Worm (Caenorhabditis elegans) whole organism, L1 larva: ENCODE results near the gene R03G8.1.

Experiments
- C34B4.2 ChIP-seq: sonication (generic microtip); optimal IDR thresholded peaks from 2 replicates; lab custom pipeline; 2017; ENCODE audit warnings: mild to moderate bottlenecking, missing genetic modification characterization, missing compliant biosample characterization
- blmp-1 ChIP-seq: fragments of 150-350 bp; optimal IDR thresholded peaks from 2 replicates; lab custom pipeline; 2014; ENCODE audit warnings: missing biosample characterization, missing genetic modification characterization
- ceh-8 ChIP-seq: fragments of 200-800 bp; sonication (Bioruptor generic); optimal IDR thresholded peaks from 2 replicates; lab custom pipeline; 2018; ENCODE audit warnings: mild to moderate bottlenecking, missing genetic modification characterization, moderate library complexity, missing compliant biosample characterization
- ceh-82 ChIP-seq, 3 experiments: fragments of 150-350 bp in 1 of 3; sonication (generic microtip) in 2 of 3; optimal IDR thresholded peaks; 2 replicates each; lab custom pipeline; 2014 to 2017; ENCODE audit warnings: missing biosample characterization in 3 of 3, missing genetic modification characterization in 3 of 3
- dsc-1 ChIP-seq: sonication (generic microtip); optimal IDR thresholded peaks from 2 replicates; lab custom pipeline; 2016; ENCODE audit warnings: mild to moderate bottlenecking, missing genetic modification characterization, missing compliant biosample characterization
- efl-1 ChIP-seq, 4 experiments: fragments of 150-350 bp; optimal IDR thresholded peaks in 3 of 4; peaks in 1 of 4; 1 replicate in 1 of 4; 2 replicates in 3 of 4; lab custom pipeline; 2014; ENCODE audit warnings: missing biosample characterization in 2 of 4, missing genetic modification characterization in 2 of 4, missing genetic modification reagents in 2 of 4
- efl-3 ChIP-seq: fragments of 200-800 bp; sonication (Bioruptor generic); optimal IDR thresholded peaks from 2 replicates; lab custom pipeline; 2018; ENCODE audit warnings: mild to moderate bottlenecking, missing genetic modification characterization, missing compliant biosample characterization
- egl-13 ChIP-seq: sonication (generic microtip); optimal IDR thresholded peaks from 2 replicates; lab custom pipeline; 2016; ENCODE audit warnings: missing genotype, missing genetic modification reagents, missing genetic modification characterization, missing compliant biosample characterization
- elt-2 ChIP-seq: sonication (generic microtip); optimal IDR thresholded peaks from 2 replicates; lab custom pipeline; 2016; ENCODE audit warnings: missing genetic modification characterization, mild to moderate bottlenecking, inconsistent platforms, missing compliant biosample characterization, missing genetic modification reagents
- elt-3 ChIP-seq, 6 experiments: fragments of 150-350 bp in 1 of 6; sonication (generic microtip); optimal IDR thresholded peaks; 2 replicates each; lab custom pipeline; 2017 to 2018; ENCODE audit warnings: missing biosample characterization in 6 of 6, missing genetic modification characterization in 6 of 6, inconsistent platforms in 1 of 6
- fkh-10 ChIP-seq: sonication (generic microtip); optimal IDR thresholded peaks from 2 replicates; lab custom pipeline; 2017; ENCODE audit warnings: missing biosample characterization, missing genetic modification reagents, missing genetic modification characterization
- fkh-8 ChIP-seq: sonication (generic microtip); optimal IDR thresholded peaks from 2 replicates; lab custom pipeline; 2016; ENCODE audit warnings: mild to moderate bottlenecking, missing genetic modification characterization, missing compliant biosample characterization
- grh-1 ChIP-seq: fragments of 200-800 bp; sonication (Bioruptor generic); IDR thresholded peaks from 2 replicates; pipeline ENCODE4 v1.3.6; 2022; ENCODE audit warnings: missing genetic modification reagents, missing genetic modification characterization, missing compliant biosample characterization
- hlh-4 ChIP-seq: sonication (generic microtip); optimal IDR thresholded peaks from 2 replicates; lab custom pipeline; 2016; ENCODE audit warnings: mild to moderate bottlenecking, missing genetic modification characterization, missing compliant biosample characterization
- irx-1 ChIP-seq: sonication (generic microtip); optimal IDR thresholded peaks from 2 replicates; lab custom pipeline; 2016; ENCODE audit warnings: missing genetic modification characterization, missing compliant biosample characterization
- isw-1 ChIP-seq: fragments of 200-800 bp; sonication (Bioruptor generic); IDR thresholded peaks from 2 replicates; pipeline ENCODE4 v1.3.6; 2022; ENCODE audit warnings: missing genetic modification characterization, missing compliant biosample characterization
- jun-1 ChIP-seq: fragments of 150-350 bp; optimal IDR thresholded peaks from 2 replicates; lab custom pipeline; 2014; ENCODE audit warnings: missing biosample characterization, missing genetic modification reagents, missing genetic modification characterization
- lin-13 ChIP-seq: fragments of 150-350 bp; optimal IDR thresholded peaks from 2 replicates; lab custom pipeline; 2014; ENCODE audit warnings: missing biosample characterization, missing genetic modification reagents, missing genetic modification characterization
- lin-14 ChIP-seq: fragments of 200-800 bp; sonication (Bioruptor generic); optimal IDR thresholded peaks from 2 replicates; lab custom pipeline; 2018; ENCODE audit warnings: mild to moderate bottlenecking, missing genetic modification characterization, moderate library complexity, missing compliant biosample characterization
- lin-15B ChIP-seq: fragments of 150-350 bp; sonication (generic microtip); optimal IDR thresholded peaks from 3 replicates; lab custom pipeline; 2014; ENCODE audit warnings: missing biosample characterization, missing genetic modification characterization
- lin-39 ChIP-seq: fragments of 150-350 bp; optimal IDR thresholded peaks from 2 replicates; lab custom pipeline; 2014; ENCODE audit warnings: missing biosample characterization, missing genetic modification reagents, missing genetic modification characterization
- lsy-2 ChIP-seq, 2 experiments: fragments of 150-350 bp; optimal IDR thresholded peaks; 2 replicates each; lab custom pipeline; 2014; ENCODE audit warnings: missing biosample characterization in 2 of 2, missing genetic modification characterization in 2 of 2
- mdl-1 ChIP-seq, 2 experiments: fragments of 150-350 bp; optimal IDR thresholded peaks; 2 replicates each; lab custom pipeline; 2014 to 2017; ENCODE audit warnings: missing biosample characterization in 2 of 2, missing genetic modification characterization in 2 of 2, inconsistent platforms in 1 of 2
- mep-1 ChIP-seq: fragments of 150-350 bp; optimal IDR thresholded peaks from 2 replicates; lab custom pipeline; 2014; ENCODE audit warnings: missing biosample characterization, missing genetic modification characterization
- nhr-11 ChIP-seq: fragments of 150-350 bp; optimal IDR thresholded peaks from 2 replicates; lab custom pipeline; 2014; ENCODE audit warnings: missing biosample characterization, missing genetic modification characterization
- nhr-19 ChIP-seq: fragments of 200-800 bp; sonication (Bioruptor generic); conservative IDR thresholded peaks from 2 replicates; pipeline ENCODE4 v1.3.6; 2022; ENCODE audit warnings: missing genetic modification characterization, missing compliant biosample characterization
- nhr-20 ChIP-seq: sonication (generic microtip); optimal IDR thresholded peaks from 2 replicates; lab custom pipeline; 2016; ENCODE audit warnings: mild to moderate bottlenecking, missing genetic modification characterization, missing compliant biosample characterization
- nhr-71 ChIP-seq: sonication (generic microtip); optimal IDR thresholded peaks from 2 replicates; lab custom pipeline; 2016; ENCODE audit warnings: mild to moderate bottlenecking, missing genetic modification characterization, moderate library complexity, missing compliant biosample characterization
- nhr-77 ChIP-seq: fragments of 150-350 bp; optimal IDR thresholded peaks from 2 replicates; lab custom pipeline; 2014; ENCODE audit warnings: missing biosample characterization, missing genetic modification characterization
- nhr-84 ChIP-seq: sonication (generic microtip); optimal IDR thresholded peaks from 2 replicates; lab custom pipeline; 2017; ENCODE audit warnings: missing biosample characterization, missing genetic modification characterization
- nhr-85 ChIP-seq: sonication (generic microtip); peaks from one replicate; lab custom pipeline; 2016; ENCODE audit warnings: missing genetic modification characterization, inconsistent platforms, missing compliant biosample characterization
- nhr-90 ChIP-seq: sonication (generic microtip); optimal IDR thresholded peaks from 2 replicates; lab custom pipeline; 2016; ENCODE audit warnings: mild to moderate bottlenecking, missing genetic modification characterization, missing compliant biosample characterization; ENCODE audit not compliant: poor library complexity
- pag-3 ChIP-seq: sonication (generic microtip); optimal IDR thresholded peaks from 2 replicates; lab custom pipeline; 2017; ENCODE audit warnings: missing genetic modification characterization, mild to moderate bottlenecking, missing compliant biosample characterization, antibody characterized with exemption, borderline replicate concordance; ENCODE audit not compliant: insufficient read depth
- pax-3 ChIP-seq: fragments of 200-800 bp; sonication (Bioruptor generic); optimal IDR thresholded peaks from 2 replicates; lab custom pipeline; 2018; ENCODE audit warnings: mild to moderate bottlenecking, missing genetic modification characterization, moderate library complexity, missing compliant biosample characterization
- pqm-1 ChIP-seq: sonication (generic microtip); optimal IDR thresholded peaks from 3 replicates; lab custom pipeline; 2017; ENCODE audit warnings: missing biosample characterization, missing genetic modification characterization
- rnt-1 ChIP-seq: sonication (generic microtip); optimal IDR thresholded peaks from 2 replicates; lab custom pipeline; 2016; ENCODE audit warnings: mild to moderate bottlenecking, missing genetic modification characterization, moderate library complexity, missing compliant biosample characterization
- skn-1 ChIP-seq: fragments of 150-350 bp; optimal IDR thresholded peaks from 2 replicates; lab custom pipeline; 2014; ENCODE audit warnings: missing biosample characterization, missing genetic modification characterization
- snpc-4 ChIP-seq: fragments of 150-350 bp; optimal IDR thresholded peaks from 2 replicates; lab custom pipeline; 2014; ENCODE audit warnings: missing biosample characterization, missing genetic modification characterization
- snu-23 ChIP-seq: sonication (generic microtip); optimal IDR thresholded peaks from 2 replicates; lab custom pipeline; 2016; ENCODE audit warnings: missing genetic modification characterization, missing compliant biosample characterization
- sox-4 ChIP-seq: sonication (generic microtip); optimal IDR thresholded peaks from 2 replicates; lab custom pipeline; 2016; ENCODE audit warnings: missing genetic modification characterization, missing compliant biosample characterization
- sptf-1 ChIP-seq: fragments of 150-350 bp; optimal IDR thresholded peaks from 2 replicates; lab custom pipeline; 2014; ENCODE audit warnings: missing biosample characterization, missing genetic modification characterization
- swsn-7 ChIP-seq: sonication (generic microtip); optimal IDR thresholded peaks from 2 replicates; lab custom pipeline; 2016; ENCODE audit warnings: missing genetic modification characterization, missing compliant biosample characterization
- tlp-1 ChIP-seq: fragments of 150-350 bp; optimal IDR thresholded peaks from 2 replicates; lab custom pipeline; 2014; ENCODE audit warnings: missing biosample characterization, missing genetic modification characterization
- unc-130 ChIP-seq: fragments of 150-350 bp; optimal IDR thresholded peaks from 2 replicates; lab custom pipeline; 2017; ENCODE audit warnings: missing biosample characterization, missing genetic modification characterization, inconsistent platforms
- unc-30 ChIP-seq: sonication (generic microtip); optimal IDR thresholded peaks from 2 replicates; lab custom pipeline; 2017; ENCODE audit warnings: missing biosample characterization, missing genetic modification characterization
- unc-86 ChIP-seq: sonication (generic microtip); optimal IDR thresholded peaks from 2 replicates; lab custom pipeline; 2016; ENCODE audit warnings: missing genetic modification characterization, missing compliant biosample characterization
- vab-15 ChIP-seq: sonication (generic microtip); optimal IDR thresholded peaks from 2 replicates; lab custom pipeline; 2017; ENCODE audit warnings: missing genotype, mild to moderate bottlenecking, missing genetic modification characterization, missing compliant biosample characterization
- xbp-1 ChIP-seq: sonication (generic microtip); optimal IDR thresholded peaks from 2 replicates; lab custom pipeline; 2016; ENCODE audit warnings: missing genetic modification characterization, missing compliant biosample characterization
- zag-1 ChIP-seq: fragments of 150-350 bp; optimal IDR thresholded peaks from 2 replicates; lab custom pipeline; 2014; ENCODE audit warnings: missing biosample characterization, missing genetic modification characterization
- zip-4 ChIP-seq: fragments of 200-800 bp; sonication (Bioruptor generic); optimal IDR thresholded peaks from 2 replicates; lab custom pipeline; 2018; ENCODE audit warnings: mild to moderate bottlenecking, missing genetic modification characterization, moderate library complexity, missing compliant biosample characterization
- ztf-11 ChIP-seq, 2 experiments: sonication (generic microtip); optimal IDR thresholded peaks; 2 replicates each; lab custom pipeline; 2016 to 2017; ENCODE audit warnings: missing genetic modification characterization in 2 of 2, missing biosample characterization in 1 of 2, missing compliant biosample characterization in 1 of 2
- ztf-4 ChIP-seq: fragments of 150-350 bp; optimal IDR thresholded peaks from 2 replicates; lab custom pipeline; 2014; ENCODE audit warnings: missing biosample characterization, missing genetic modification characterization

R03G8.1 gene

DNA sequence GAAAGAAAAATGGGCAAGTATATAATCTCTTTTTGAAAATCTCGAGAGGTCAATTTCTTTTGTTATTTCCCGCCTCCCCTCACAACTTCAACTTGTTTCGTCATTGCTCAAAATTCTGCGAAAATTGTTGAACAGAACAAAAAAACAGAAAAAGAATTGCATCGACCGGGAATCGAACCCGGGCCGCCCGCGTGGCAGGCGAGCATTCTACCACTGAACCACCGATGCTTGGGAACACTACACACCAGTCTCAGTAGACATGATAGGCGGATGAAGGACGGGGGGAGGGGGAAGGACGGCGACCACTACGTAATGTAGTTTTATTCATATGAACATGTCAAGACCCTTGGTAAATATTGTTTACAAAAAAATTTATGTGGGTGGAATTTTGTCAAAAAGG, 36.7 kb downstream of the R03G8.1 start:
- TF ChIP-seq fkh-10 (GFP tag; lab: Kevin White, UChicago) (peak; percentile 68), lin-39 (no peak), dsc-1 (tag; lab: Kevin White, UChicago) (peak; percentile 76), lin-14 (GFP tag; lab: Kevin White, UChicago) (peak; percentile 82), pqm-1 (no peak), nhr-20 (tag; lab: Kevin White, UChicago) (peak; percentile 83), jun-1 (tag; lab: Kevin White, UChicago) (peak; percentile 64), pag-3 (tag; lab: Kevin White, UChicago) (no peak), nhr-77 (tag; lab: Kevin White, UChicago) (peak; percentile 2), skn-1 (peak; percentile 64), snu-23 (GFP tag; lab: Kevin White, UChicago) (peak; percentile 69), unc-86 (tag; lab: Kevin White, UChicago) (peak; percentile 58), rnt-1 (tag; lab: Kevin White, UChicago) (peak; percentile 77), xbp-1 (tag; lab: Kevin White, UChicago) (peak; percentile 72), nhr-11 (tag; lab: Kevin White, UChicago) (no peak), irx-1 (tag; lab: Kevin White, UChicago) (no peak), ztf-11 (tag; optimal IDR thresholded peaks at IDR 0.05; lab: Kevin White, UChicago) (peak in 1 of 2 experiments; percentile 66), C34B4.2 (tag; lab: Kevin White, UChicago) (no peak), mep-1 (tag; lab: Kevin White, UChicago) (peak; percentile 64), grh-1 (GFP tag; lab: Robert Waterston, UW) (peak; percentile 72), nhr-85 (tag; lab: Kevin White, UChicago) (peak; percentile 79), zag-1 (no peak), nhr-71 (tag; lab: Kevin White, UChicago) (peak; percentile 84), sox-4 (tag; lab: Kevin White, UChicago) (peak; percentile 36), nhr-90 (peak; percentile 80), hlh-4 (tag; lab: Kevin White, UChicago) (no peak), lin-13 (GFP tag; lab: Kevin White, UChicago) (peak; percentile 64), efl-1 (optimal IDR thresholded peaks at IDR 0.05; lab: Kevin White, UChicago) (peak in 1 of 2 experiments; percentile 1), efl-1 (GFP tag; optimal IDR thresholded peaks at IDR 0.05 in 1 of 2; lab: Kevin White, UChicago) (peak in 1 of 2 experiments; percentile 93), ceh-8 (GFP tag; lab: Kevin White, UChicago) (peak; percentile 34), unc-130 (tag; lab: Kevin White, UChicago) (peak; percentile 61), sptf-1 (tag; lab: Kevin White, UChicago) (no peak), lsy-2 (tag; optimal IDR thresholded peaks at IDR 0.05; lab: Kevin White, UChicago) (peak; percentile 25 to 52), mdl-1 (tag; optimal IDR thresholded peaks at IDR 0.05; lab: Kevin White, UChicago) (peak in 1 of 2 experiments; percentile 65), tlp-1 (no peak), egl-13 (tag; lab: Kevin White, UChicago) (peak; percentile 52), nhr-19 (peak; percentile 85), lin-15B (tag; lab: Kevin White, UChicago) (no peak), snpc-4 (peak; percentile 14), fkh-8 (tag; lab: Kevin White, UChicago) (peak; percentile 75), vab-15 (tag; lab: Kevin White, UChicago) (peak; percentile 10), efl-3 (GFP tag; lab: Kevin White, UChicago) (no peak), swsn-7 (tag; lab: Kevin White, UChicago) (peak; percentile 82), ceh-82 (tag; optimal IDR thresholded peaks at IDR 0.05; lab: Kevin White, UChicago) (peak; percentile 16 to 62 (median 32)), isw-1 (GFP tag; lab: Robert Waterston, UW) (peak; percentile 17; the same call in 1 of the 2 replicates), zip-4 (GFP tag; lab: Kevin White, UChicago) (peak; percentile 47), pax-3 (tag; lab: Kevin White, UChicago) (peak; percentile 64), elt-2 (peak; percentile 25), unc-30 (no peak), blmp-1 (tag; lab: Kevin White, UChicago) (peak; percentile 22), ztf-4 (tag; lab: Kevin White, UChicago) (no peak), nhr-84 (tag; lab: Kevin White, UChicago) (no peak), elt-3 (tag; optimal IDR thresholded peaks at IDR 0.05; lab: Kevin White, UChicago) (peak in 1 of 6 experiments; percentile 61)
